Worm (Caenorhabditis elegans) whole organism, L3 larva: ENCODE results near the gene btb-4.
"Not testable (repeated sequence)": the region's sequence is repeated elsewhere in the genome, so short reads cannot be mapped to it uniquely, and the experiment has no call there.

Experiments used
- R02D3.7 ChIP-seq: fragments of 150-350 bp; optimal IDR thresholded peaks from 2 replicates; lab custom pipeline; 2014; ENCODE audit warnings: missing biosample characterization, missing genetic modification characterization
- ZK546.5 ChIP-seq: sonication (generic microtip); optimal IDR thresholded peaks from 2 replicates; lab custom pipeline; 2017; ENCODE audit warnings: missing biosample characterization, missing genetic modification characterization
- ama-1 ChIP-seq: fragments of 150-350 bp; optimal IDR thresholded peaks from 2 replicates; lab custom pipeline; 2018
- ceh-16 ChIP-seq: sonication (generic microtip); optimal IDR thresholded peaks from 2 replicates; lab custom pipeline; 2017; ENCODE audit warnings: missing biosample characterization, missing genetic modification characterization
- egl-27 ChIP-seq: sonication (generic microtip); optimal IDR thresholded peaks from 4 replicates; lab custom pipeline; 2017; ENCODE audit warnings: missing biosample characterization, missing genetic modification reagents, missing genetic modification characterization
- elt-1 ChIP-seq: fragments of 150-350 bp; optimal IDR thresholded peaks from 2 replicates; lab custom pipeline; 2014; ENCODE audit warnings: missing biosample characterization, missing genetic modification characterization
- elt-2 ChIP-seq: sonication (generic microtip); optimal IDR thresholded peaks from 2 replicates; lab custom pipeline; 2016; ENCODE audit warnings: missing genetic modification reagents, mild to moderate bottlenecking, missing genetic modification characterization, missing compliant biosample characterization
- fkh-10 ChIP-seq: sonication (generic microtip); optimal IDR thresholded peaks from 2 replicates; lab custom pipeline; 2017; ENCODE audit warnings: missing biosample characterization, missing genetic modification reagents, missing genetic modification characterization
- fkh-2 ChIP-seq: fragments of 150-350 bp; optimal IDR thresholded peaks from 2 replicates; lab custom pipeline; 2014; ENCODE audit warnings: missing biosample characterization, missing genetic modification reagents, missing genetic modification characterization
- fos-1 ChIP-seq: fragments of 150-350 bp; optimal IDR thresholded peaks from 2 replicates; lab custom pipeline; 2014; ENCODE audit warnings: missing biosample characterization, missing genetic modification characterization
- hmg-11 ChIP-seq: sonication (generic microtip); optimal IDR thresholded peaks from 2 replicates; lab custom pipeline; 2016; ENCODE audit warnings: missing genetic modification characterization, missing compliant biosample characterization
- lin-15B ChIP-seq: fragments of 150-350 bp; optimal IDR thresholded peaks from 2 replicates; lab custom pipeline; 2014; ENCODE audit warnings: missing biosample characterization, missing genetic modification characterization
- lin-39 ChIP-seq: fragments of 150-350 bp; optimal IDR thresholded peaks from 2 replicates; lab custom pipeline; 2018; ENCODE audit warnings: missing biosample characterization, missing genetic modification reagents, missing genetic modification characterization
- lsy-12 ChIP-seq: sonication (generic microtip); optimal IDR thresholded peaks from 2 replicates; lab custom pipeline; 2016; ENCODE audit warnings: mild to moderate bottlenecking, missing genetic modification characterization, missing compliant biosample characterization
- nfya-1 ChIP-seq: sonication (generic microtip); optimal IDR thresholded peaks from 2 replicates; lab custom pipeline; 2017; ENCODE audit warnings: missing genetic modification characterization, mild to moderate bottlenecking, missing compliant biosample characterization, antibody characterized with exemption, moderate library complexity; ENCODE audit not compliant: insufficient read depth
- nhr-11 ChIP-seq: fragments of 150-350 bp; optimal IDR thresholded peaks from 2 replicates; lab custom pipeline; 2014; ENCODE audit warnings: missing biosample characterization, missing genetic modification characterization
- nhr-12 ChIP-seq: fragments of 150-350 bp; optimal IDR thresholded peaks from 2 replicates; lab custom pipeline; 2014; ENCODE audit warnings: missing biosample characterization, missing genetic modification characterization
- nhr-23 ChIP-seq: fragments of 150-350 bp; optimal IDR thresholded peaks from 2 replicates; lab custom pipeline; 2014; ENCODE audit warnings: missing biosample characterization, missing genetic modification reagents, missing genetic modification characterization
- nhr-237 ChIP-seq: fragments of 150-350 bp; optimal IDR thresholded peaks from 2 replicates; lab custom pipeline; 2014; ENCODE audit warnings: missing biosample characterization, missing genetic modification characterization
- nhr-25 ChIP-seq: sonication (generic microtip); optimal IDR thresholded peaks from 2 replicates; lab custom pipeline; 2017; ENCODE audit warnings: missing biosample characterization, missing genetic modification characterization
- nhr-28 ChIP-seq: fragments of 150-350 bp; optimal IDR thresholded peaks from 2 replicates; lab custom pipeline; 2014; ENCODE audit warnings: missing biosample characterization, missing genetic modification characterization
- nhr-43 ChIP-seq: sonication (generic microtip); optimal IDR thresholded peaks from 2 replicates; lab custom pipeline; 2016; ENCODE audit warnings: mild to moderate bottlenecking, missing genetic modification characterization, missing compliant biosample characterization; ENCODE audit not compliant: poor library complexity, severe bottlenecking
- nhr-77 ChIP-seq: fragments of 150-350 bp; optimal IDR thresholded peaks from 2 replicates; lab custom pipeline; 2014; ENCODE audit warnings: missing biosample characterization, missing genetic modification characterization
- skn-1 ChIP-seq: fragments of 150-350 bp; optimal IDR thresholded peaks from 2 replicates; lab custom pipeline; 2014; ENCODE audit warnings: missing biosample characterization, missing genetic modification characterization
- snpc-4 ChIP-seq: fragments of 150-350 bp; optimal IDR thresholded peaks from 2 replicates; lab custom pipeline; 2014; ENCODE audit warnings: missing biosample characterization, missing genetic modification characterization
- tbx-2 ChIP-seq: sonication (generic microtip); optimal IDR thresholded peaks from 2 replicates; lab custom pipeline; 2016; ENCODE audit warnings: mild to moderate bottlenecking, missing genetic modification characterization, missing compliant biosample characterization
- ztf-11 ChIP-seq: fragments of 150-350 bp; optimal IDR thresholded peaks from 2 replicates; lab custom pipeline; 2014; ENCODE audit warnings: missing biosample characterization, missing genetic modification characterization
- ztf-4 ChIP-seq: fragments of 150-350 bp; optimal IDR thresholded peaks from 2 replicates; lab custom pipeline; 2014; ENCODE audit warnings: missing biosample characterization, missing genetic modification characterization

The btb-4 gene

DNA sequence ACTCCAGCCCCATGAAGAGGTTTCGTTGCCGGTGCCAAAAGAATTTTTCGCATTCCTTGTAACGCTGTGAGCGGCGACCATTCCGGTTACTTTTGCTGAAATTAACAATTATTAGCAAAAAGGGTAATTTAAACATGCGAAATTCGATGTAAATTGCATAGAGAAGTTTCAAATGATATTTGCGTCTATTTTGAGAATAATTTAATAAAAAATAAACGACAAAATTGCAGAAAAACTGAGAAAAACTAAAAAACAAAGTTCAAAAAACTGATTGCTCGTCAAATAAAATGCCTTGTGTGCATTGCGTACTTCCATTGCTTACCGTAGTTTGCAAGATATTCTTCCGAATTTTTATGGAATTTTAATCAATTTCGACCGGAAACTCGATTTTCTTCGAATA lies 13.4 kb downstream of the btb-4 start, which contains the start of gene bath-24:
Gene bath-24, minus strand, starts transcription at position 101 of the 400 bp plus-strand sequence.
- TF ChIP-seq nhr-28 (tag; lab: Kevin White, UChicago) (no peak), lin-15B (tag; lab: Kevin White, UChicago) (no peak), egl-27 (tag; lab: Kevin White, UChicago) (no peak), ZK546.5 (tag; lab: Kevin White, UChicago) (no peak), tbx-2 (tag; lab: Kevin White, UChicago) (no peak)

DNA sequence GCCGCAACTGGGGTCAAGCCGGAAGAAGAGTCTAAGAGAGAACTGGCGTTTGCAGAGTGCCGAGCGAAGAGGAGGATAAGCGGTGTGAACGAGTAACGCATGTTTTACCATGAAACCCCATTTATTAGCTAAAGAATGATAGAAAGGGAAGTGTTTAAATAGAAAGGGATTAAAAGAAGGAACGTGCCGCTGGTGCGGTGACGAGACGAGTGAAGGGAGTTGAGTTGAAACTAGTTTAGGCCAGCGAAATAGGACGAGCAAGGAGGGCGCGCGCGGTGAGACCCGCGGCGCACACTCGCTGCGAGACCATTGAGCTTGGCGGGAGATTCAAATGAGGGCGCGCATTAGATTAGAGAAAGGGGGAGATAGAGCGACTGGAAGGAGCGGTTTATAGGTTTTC lies 14.4 kb downstream of the btb-4 start, which contains the start of gene math-1:
Gene math-1, minus strand, starts transcription at position 101 of the 400 bp plus-strand sequence.
- not testable (repeated sequence) for TF ChIP-seq nhr-28 (tag; lab: Kevin White, UChicago); fkh-2; lin-39 (tag; lab: Kevin White, UChicago)

DNA sequence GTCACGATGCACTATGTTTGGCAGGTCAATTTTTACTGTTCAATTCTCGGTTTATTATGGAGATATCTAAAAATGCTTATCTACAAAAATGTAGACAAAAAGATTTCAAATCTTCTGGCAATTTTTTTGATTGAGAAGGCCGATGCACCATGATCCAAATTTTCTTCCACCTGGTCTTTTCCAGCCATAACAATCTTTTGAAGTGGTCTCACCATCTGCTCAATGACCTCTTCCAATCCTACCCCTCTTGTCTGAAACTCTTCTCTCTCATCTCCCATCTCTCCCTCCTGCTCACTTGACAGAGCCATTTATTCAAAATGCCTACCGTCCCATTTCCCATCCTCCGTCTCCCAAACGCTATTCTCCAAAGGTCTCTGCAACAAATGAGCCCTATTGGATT lies 19.3 kb downstream of the btb-4 start, which contains the start of gene fbxb-35:
Gene fbxb-35, plus strand, starts transcription at position 301 of the 400 bp plus-strand sequence.
- TF ChIP-seq tbx-2 (tag; lab: Kevin White, UChicago) (no peak), nhr-77 (tag; lab: Kevin White, UChicago) (no peak), nhr-11 (tag; lab: Kevin White, UChicago) (no peak), nfya-1 (no peak), fkh-10 (GFP tag; lab: Kevin White, UChicago) (no peak), ama-1 (lab: Kevin White, UChicago) (no peak), nhr-237 (tag; lab: Kevin White, UChicago) (no peak)

DNA sequence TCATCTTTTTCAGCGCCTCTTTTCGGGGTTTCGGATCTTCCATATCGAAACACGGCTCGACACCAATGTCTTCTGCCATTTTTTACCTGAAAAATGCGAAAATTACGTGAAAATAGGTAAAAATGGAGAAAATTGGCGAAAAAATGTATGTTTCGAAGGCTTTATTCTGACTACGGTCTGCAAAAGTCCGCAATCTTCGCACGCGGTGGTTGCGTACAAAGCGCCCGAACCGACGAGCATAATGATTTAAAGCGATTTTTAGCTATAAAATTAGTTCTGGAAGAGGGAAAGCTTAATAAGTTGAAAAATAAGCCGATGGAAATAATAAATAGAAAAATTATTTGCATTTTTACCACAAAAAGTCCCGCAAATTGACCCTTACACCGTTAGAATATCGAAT lies 26.9 kb downstream of the btb-4 start, which contains the start of gene F07E5.5:
Gene F07E5.5, minus strand, starts transcription at position 86 of the 400 bp plus-strand sequence.
- TF ChIP-seq lin-15B (tag; lab: Kevin White, UChicago) (peak; percentile 40), R02D3.7 (tag; lab: Kevin White, UChicago) (peak; percentile 44), lin-39 (tag; lab: Kevin White, UChicago) (peak; percentile 10), elt-1 (tag; lab: Kevin White, UChicago) (peak; percentile 31), fos-1 (tag; lab: Kevin White, UChicago) (no peak), skn-1 (no peak), nhr-25 (tag; lab: Kevin White, UChicago) (peak; percentile 9), nfya-1 (peak; percentile 79), elt-2 (tag; lab: Kevin White, UChicago) (peak; percentile 20), ztf-4 (tag; lab: Kevin White, UChicago) (no peak), snpc-4 (tag; lab: Kevin White, UChicago) (peak; percentile 46), nhr-23 (tag; lab: Kevin White, UChicago) (peak; percentile 41), lsy-12 (tag; lab: Kevin White, UChicago) (peak; percentile 16)

DNA sequence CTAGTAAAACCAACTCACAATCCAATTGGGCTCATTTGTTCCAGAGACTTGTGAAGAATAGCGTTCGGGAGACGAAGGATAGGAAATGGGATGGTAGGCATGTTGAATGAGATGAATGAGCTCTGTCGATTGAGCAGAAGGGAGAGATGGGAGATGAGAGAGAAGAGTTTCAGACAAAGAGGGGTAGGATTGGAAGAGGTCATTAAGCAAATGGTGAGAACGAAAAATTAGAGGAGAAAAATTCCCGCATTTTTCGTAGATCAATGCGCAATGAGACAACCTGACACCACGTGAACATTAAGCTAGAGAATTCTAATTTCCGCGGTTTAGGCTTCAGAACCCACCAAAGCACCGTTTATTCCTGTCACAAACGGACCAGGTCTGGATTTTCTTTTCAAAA lies 31.9 kb downstream of the btb-4 start, which contains the start of gene F07E5.13:
Gene F07E5.13, minus strand, starts transcription at position 101 of the 400 bp plus-strand sequence.
- TF ChIP-seq ama-1 (lab: Kevin White, UChicago) (no peak), nhr-28 (tag; lab: Kevin White, UChicago) (no peak), nhr-237 (tag; lab: Kevin White, UChicago) (no peak)

DNA sequence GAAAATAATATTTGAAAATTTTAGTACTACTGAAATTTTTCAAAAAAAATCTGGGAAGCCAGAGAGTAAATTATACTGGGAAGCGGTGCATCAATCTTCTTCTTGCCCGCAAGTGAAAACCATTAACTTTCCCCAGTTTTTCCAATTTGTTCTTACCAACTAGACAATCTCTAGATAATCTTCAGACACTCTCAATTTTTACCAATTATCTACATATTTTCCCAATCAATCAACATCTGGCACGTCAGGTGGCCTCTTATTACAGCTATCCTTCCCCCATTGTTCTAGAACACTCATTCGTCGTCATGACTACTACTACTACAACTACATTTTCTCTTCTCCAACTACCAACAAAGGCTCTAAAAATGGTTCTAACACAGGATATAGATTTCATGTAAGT lies 32.4 kb downstream of the btb-4 start, which contains the start of gene fbxb-6:
Gene fbxb-6, plus strand, starts transcription at position 301 of the 400 bp plus-strand sequence.
- TF ChIP-seq skn-1, result no peak
- TF ChIP-seq nhr-28 (tag; lab: Kevin White, UChicago), result no peak
- TF ChIP-seq elt-1 (tag; lab: Kevin White, UChicago), result no peak
- TF ChIP-seq nhr-12 (tag; lab: Kevin White, UChicago), result no peak
- no peak for TF ChIP-seq ztf-11 (tag; lab: Kevin White, UChicago)
- TF ChIP-seq nhr-43 (tag; lab: Kevin White, UChicago), result no peak
- no peak for TF ChIP-seq ceh-16
- TF ChIP-seq egl-27 (tag; lab: Kevin White, UChicago), result no peak
- no peak for TF ChIP-seq fos-1 (tag; lab: Kevin White, UChicago)
- TF ChIP-seq nhr-237 (tag; lab: Kevin White, UChicago), result no peak

DNA sequence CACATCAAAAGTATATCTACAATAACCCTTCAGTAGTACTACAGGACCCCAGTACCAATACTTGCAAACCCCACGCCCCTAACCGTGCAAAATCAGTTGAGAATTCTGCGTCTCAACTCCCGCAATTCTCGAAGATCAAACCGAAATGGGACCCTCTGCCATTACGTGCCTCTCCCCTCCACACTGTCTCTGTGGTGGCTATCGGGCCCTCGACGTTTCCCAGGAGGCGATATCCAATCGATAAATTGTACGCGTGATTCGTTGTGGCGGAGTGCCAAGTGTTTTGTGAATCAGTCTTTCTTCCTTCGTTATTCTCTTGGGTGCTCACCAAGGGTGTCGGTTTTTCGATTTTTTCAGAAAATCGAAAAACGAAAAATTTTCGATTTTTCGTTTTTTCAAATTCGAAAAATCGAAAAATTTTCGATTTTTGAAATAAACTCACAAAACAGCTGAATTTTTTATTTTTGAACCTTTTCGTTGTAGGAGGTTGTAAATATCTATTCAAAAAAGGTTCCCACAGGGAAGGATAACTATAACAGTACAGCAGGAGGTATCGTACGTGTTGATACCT lies 35.4 kb downstream of the btb-4 start, which contains the start of gene F07E5.12:
Gene F07E5.12, plus strand, starts transcription at position 521 of the 571 bp plus-strand sequence.
- not testable (repeated sequence) for TF ChIP-seq fkh-10 (GFP tag; lab: Kevin White, UChicago); egl-27 (tag; lab: Kevin White, UChicago); hmg-11 (tag; lab: Kevin White, UChicago)
